Worm (Caenorhabditis elegans): ENCODE results near the gene rdy-2.

rdy-2 gene

ce11 chrV:13608486-13608885 is 7.7 kb upstream of the rdy-2 start:
- TF ChIP-seq nhr-43 (tag; optimal IDR thresholded peaks at IDR 0.05; ENCODE audit: poor library complexity, severe bottlenecking) = peak; percentile 12
- no peak for TF ChIP-seq fkh-2 (tag; optimal IDR thresholded peaks at IDR 0.05)
- TF ChIP-seq nhr-23 (tag; optimal IDR thresholded peaks at IDR 0.05) = peak; percentile 44

ce11 chrV:13606651-13607242 is 6.0 kb upstream of the rdy-2 start, which contains the start of gene fmo-4:
fmo-4 (minus strand) TSS chrV:13606701.
- TF ChIP-seq unc-39 (tag; optimal IDR thresholded peaks at IDR 0.05) (no peak), ceh-9 (tag; optimal IDR thresholded peaks at IDR 0.05) (no peak), unc-62 (GFP tag; optimal IDR thresholded peaks at IDR 0.05) (no peak), jun-1 (tag; optimal IDR thresholded peaks at IDR 0.05) (no peak), snpc-4 (tag; optimal IDR thresholded peaks at IDR 0.05) (no peak), nhr-25 (tag; optimal IDR thresholded peaks at IDR 0.05) (peak; percentile 27), fkh-10 (GFP tag; optimal IDR thresholded peaks at IDR 0.05) (no peak), lin-39 (tag; optimal IDR thresholded peaks at IDR 0.05) (no peak), hmg-11 (tag; optimal IDR thresholded peaks at IDR 0.05) (no peak), nhr-23 (tag; optimal IDR thresholded peaks at IDR 0.05) (no peak), elt-1 (tag; optimal IDR thresholded peaks at IDR 0.05) (no peak), daf-12 (tag; optimal IDR thresholded peaks at IDR 0.05) (no peak), fos-1 (tag; optimal IDR thresholded peaks at IDR 0.05) (no peak), nhr-12 (tag; optimal IDR thresholded peaks at IDR 0.05) (no peak), nhr-28 (tag; optimal IDR thresholded peaks at IDR 0.05) (no peak), tbx-2 (tag; optimal IDR thresholded peaks at IDR 0.05) (no peak), nhr-43 (tag; optimal IDR thresholded peaks at IDR 0.05; ENCODE audit: poor library complexity, severe bottlenecking) (peak; percentile 96)

- no peak for TF ChIP-seq egl-5 (tag; optimal IDR thresholded peaks at IDR 0.05)
- TF ChIP-seq egl-27 (tag; optimal IDR thresholded peaks at IDR 0.05) = no peak
- TF ChIP-seq snpc-4 (tag; optimal IDR thresholded peaks at IDR 0.05) = no peak
- TF ChIP-seq eor-1 (tag; optimal IDR thresholded peaks at IDR 0.05) = no peak
- no peak for TF ChIP-seq pqm-1 (tag; optimal IDR thresholded peaks at IDR 0.05)
- TF ChIP-seq elt-3 (tag; optimal IDR thresholded peaks at IDR 0.05) = no peak
- no peak for TF ChIP-seq ztf-11 (tag; optimal IDR thresholded peaks at IDR 0.05)
- no peak for TF ChIP-seq fkh-2 (tag; optimal IDR thresholded peaks at IDR 0.05)
- TF ChIP-seq ceh-82 (tag; optimal IDR thresholded peaks at IDR 0.05) = no peak
- TF ChIP-seq skn-1 (tag; optimal IDR thresholded peaks at IDR 0.05) = no peak
- TF ChIP-seq daf-12 (tag; optimal IDR thresholded peaks at IDR 0.05) = no peak
- no peak for TF ChIP-seq nhr-77 (tag; optimal IDR thresholded peaks at IDR 0.05)
- TF ChIP-seq sea-2 (GFP tag; optimal IDR thresholded peaks at IDR 0.05) = no peak
- TF ChIP-seq R02D3.7 (tag; optimal IDR thresholded peaks at IDR 0.05) = no peak
- no peak for TF ChIP-seq mdl-1 (tag; optimal IDR thresholded peaks at IDR 0.05)
- no peak for TF ChIP-seq fkh-10 (GFP tag; optimal IDR thresholded peaks at IDR 0.05)
- no peak for TF ChIP-seq nhr-76 (tag; optimal IDR thresholded peaks at IDR 0.05)
- no peak for TF ChIP-seq aly-2 (tag; optimal IDR thresholded peaks at IDR 0.05)
- TF ChIP-seq ceh-16 (tag; optimal IDR thresholded peaks at IDR 0.05) = no peak
These were observed 2.4 kb downstream of the rdy-2 start for ce11 chrV:13598370-13598769.

- TF ChIP-seq lin-15B (tag; optimal IDR thresholded peaks at IDR 0.05) (no peak), nhr-25 (tag; optimal IDR thresholded peaks at IDR 0.05) (no peak), elt-3 (tag; optimal IDR thresholded peaks at IDR 0.05) (no peak), fkh-10 (GFP tag; optimal IDR thresholded peaks at IDR 0.05) (no peak), pqm-1 (tag; optimal IDR thresholded peaks at IDR 0.05) (no peak), skn-1 (tag; optimal IDR thresholded peaks at IDR 0.05) (no peak)
These were observed 7.7 kb downstream of the rdy-2 start, which contains the start of gene F53F4.4 for ce11 chrV:13593083-13593482. F53F4.4 (plus strand) TSS chrV:13593383.

ce11 chrV:13591504-13592174 is 9.1 kb downstream of the rdy-2 start, which contains the start of gene tbcb-1:
tbcb-1 (plus strand) TSS chrV:13592124.
- TF ChIP-seq pha-4 (tag; optimal IDR thresholded peaks at IDR 0.05) (peak; percentile 43), nhr-25 (tag; optimal IDR thresholded peaks at IDR 0.05) (no peak), egl-5 (tag; optimal IDR thresholded peaks at IDR 0.05) (no peak), snpc-4 (tag; optimal IDR thresholded peaks at IDR 0.05) (peak; percentile 36), R02D3.7 (tag; optimal IDR thresholded peaks at IDR 0.05) (no peak), nhr-23 (tag; optimal IDR thresholded peaks at IDR 0.05) (peak; percentile 34), elt-1 (tag; optimal IDR thresholded peaks at IDR 0.05) (no peak), lin-15B (tag; optimal IDR thresholded peaks at IDR 0.05) (peak; percentile 80)

All from whole organism, L3 larva.